Worm (Caenorhabditis elegans): ENCODE results near the gene srh-145.

DNA sequence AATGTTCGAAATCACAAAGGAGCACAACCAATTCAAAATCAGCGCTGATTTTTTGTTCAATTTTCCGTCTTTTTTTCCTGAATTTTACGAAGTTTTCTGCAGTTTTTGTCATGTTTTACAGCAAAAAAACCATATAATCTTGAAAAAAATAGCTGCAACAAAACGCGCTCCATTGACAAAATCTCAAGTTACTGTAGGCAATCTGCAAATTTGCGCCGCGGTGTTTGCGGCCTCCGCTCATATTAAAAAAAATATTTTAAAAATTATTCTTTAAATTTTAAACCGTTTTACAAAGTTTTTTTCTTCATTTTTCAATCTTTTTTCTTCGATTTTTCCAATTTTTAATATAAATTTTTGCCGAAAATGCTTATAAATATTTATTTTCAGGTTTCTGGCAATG lies 5.1 kb upstream of the srh-145 start:
- TF ChIP-seq skn-1 (tag; optimal IDR thresholded peaks at IDR 0.05) (no peak), mep-1 (tag; optimal IDR thresholded peaks at IDR 0.05) (no peak), nhr-10 (tag; optimal IDR thresholded peaks at IDR 0.05) (no peak)
